Worm (Caenorhabditis elegans) whole organism, midembryonic: ENCODE results near the gene B0524.6.

Experiments
- T22C8.4 ChIP-seq: fragments of 200-800 bp; sonication (Bioruptor generic); IDR thresholded peaks from 2 replicates; pipeline ENCODE4 v1.3.6; 2022; ENCODE audit warnings: missing genetic modification characterization, missing compliant biosample characterization
- cog-1 ChIP-seq: sonication (generic microtip); optimal IDR thresholded peaks from 2 replicates; lab custom pipeline; 2016; ENCODE audit warnings: missing genetic modification characterization, missing compliant biosample characterization
- flt-1 ChIP-seq: fragments of 200-800 bp; sonication (Bioruptor generic); IDR thresholded peaks from 2 replicates; pipeline ENCODE4 v1.3.6; 2022; ENCODE audit warnings: missing genetic modification characterization, missing compliant biosample characterization
- klf-2 ChIP-seq: fragments of 200-800 bp; sonication (Bioruptor generic); conservative IDR thresholded peaks from 2 replicates; pipeline ENCODE4 v1.3.6; 2022; ENCODE audit warnings: missing genetic modification reagents, missing genetic modification characterization, missing compliant biosample characterization
- med-1 ChIP-seq: sonication (generic microtip); optimal IDR thresholded peaks from 2 replicates; lab custom pipeline; 2017; ENCODE audit warnings: missing genetic modification characterization, mild to moderate bottlenecking, missing compliant biosample characterization, antibody characterized with exemption, missing genetic modification reagents; ENCODE audit not compliant: insufficient read depth
- ref-1 ChIP-seq: fragments of 200-800 bp; sonication (Bioruptor generic); conservative IDR thresholded peaks from 2 replicates; pipeline ENCODE4 v1.3.6; 2022; ENCODE audit warnings: missing genetic modification reagents, missing genetic modification characterization, missing compliant biosample characterization
- tab-1 ChIP-seq: fragments of 200-800 bp; sonication (Bioruptor generic); IDR thresholded peaks from 2 replicates; pipeline ENCODE4 v1.3.6; 2022; ENCODE audit warnings: missing genetic modification characterization, missing compliant biosample characterization
- ztf-23 ChIP-seq: fragments of 200-800 bp; sonication (Bioruptor generic); IDR thresholded peaks from 2 replicates; pipeline ENCODE4 v1.3.6; 2022; ENCODE audit warnings: missing genetic modification reagents, missing genetic modification characterization, missing compliant biosample characterization
- ztf-29 ChIP-seq: fragments of 200-800 bp; sonication (Bioruptor generic); IDR thresholded peaks from 2 replicates; pipeline ENCODE4 v1.3.6; 2022; ENCODE audit warnings: missing genetic modification reagents, missing genetic modification characterization, missing compliant biosample characterization

Gene B0524.6

DNA sequence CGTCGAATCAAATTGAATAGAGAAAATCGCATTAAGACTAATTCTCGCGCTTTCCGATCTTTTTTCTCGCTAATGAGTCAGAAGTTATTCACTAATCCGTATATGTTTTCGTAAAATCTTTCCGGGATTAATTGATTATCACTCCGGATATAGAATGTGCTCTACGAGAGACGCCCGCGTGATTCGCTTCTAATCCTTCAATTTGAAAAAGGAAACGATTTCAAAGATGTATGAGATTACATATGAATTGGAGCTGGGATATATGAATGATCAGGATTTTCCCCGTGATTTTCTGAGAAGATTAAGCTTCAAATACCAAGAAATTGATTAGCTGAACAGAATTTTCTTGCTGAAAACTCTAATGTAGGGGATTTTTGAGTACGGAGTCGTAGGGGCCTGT lies 17.1 kb upstream of the B0524.6 start:
- no peak for TF ChIP-seq T22C8.4
- no peak for TF ChIP-seq ref-1
- no peak for TF ChIP-seq ztf-29 (GFP tag; lab: Robert Waterston, UW)
- TF ChIP-seq tab-1 (GFP tag; lab: Robert Waterston, UW): no peak
- TF ChIP-seq med-1 (GFP tag; lab: Kevin White, UChicago): no peak
- no peak for TF ChIP-seq flt-1
- TF ChIP-seq klf-2 (GFP tag; lab: Robert Waterston, UW): no peak
- TF ChIP-seq ztf-23 (GFP tag; lab: Robert Waterston, UW): no peak
- TF ChIP-seq cog-1 (tag; lab: Kevin White, UChicago): no peak

DNA sequence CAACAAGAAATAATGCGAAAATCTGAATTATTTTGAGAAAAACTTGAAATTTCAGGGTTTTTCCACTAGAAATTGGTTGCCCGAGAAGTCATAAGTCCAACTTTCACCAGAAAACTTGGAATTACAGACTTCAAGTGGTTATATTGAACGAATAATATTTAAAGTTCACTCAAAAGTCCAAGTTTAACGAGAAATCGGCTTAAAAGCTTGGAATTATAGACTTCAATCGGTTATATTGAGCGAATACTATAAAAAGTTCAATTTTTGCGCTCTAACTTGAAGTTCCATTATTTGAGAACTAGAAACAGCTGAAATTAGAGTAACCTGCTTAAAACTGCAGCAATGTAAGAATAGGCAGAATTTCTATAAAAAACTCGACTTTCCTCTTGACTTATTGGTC lies 16.6 kb upstream of the B0524.6 start:
- TF ChIP-seq klf-2 (GFP tag; lab: Robert Waterston, UW) (no peak), cog-1 (tag; lab: Kevin White, UChicago) (no peak), flt-1 (no peak), ztf-29 (GFP tag; lab: Robert Waterston, UW) (no peak), ztf-23 (GFP tag; lab: Robert Waterston, UW) (no peak), med-1 (GFP tag; lab: Kevin White, UChicago) (no peak), ref-1 (no peak), tab-1 (GFP tag; lab: Robert Waterston, UW) (no peak), T22C8.4 (no peak)

DNA sequence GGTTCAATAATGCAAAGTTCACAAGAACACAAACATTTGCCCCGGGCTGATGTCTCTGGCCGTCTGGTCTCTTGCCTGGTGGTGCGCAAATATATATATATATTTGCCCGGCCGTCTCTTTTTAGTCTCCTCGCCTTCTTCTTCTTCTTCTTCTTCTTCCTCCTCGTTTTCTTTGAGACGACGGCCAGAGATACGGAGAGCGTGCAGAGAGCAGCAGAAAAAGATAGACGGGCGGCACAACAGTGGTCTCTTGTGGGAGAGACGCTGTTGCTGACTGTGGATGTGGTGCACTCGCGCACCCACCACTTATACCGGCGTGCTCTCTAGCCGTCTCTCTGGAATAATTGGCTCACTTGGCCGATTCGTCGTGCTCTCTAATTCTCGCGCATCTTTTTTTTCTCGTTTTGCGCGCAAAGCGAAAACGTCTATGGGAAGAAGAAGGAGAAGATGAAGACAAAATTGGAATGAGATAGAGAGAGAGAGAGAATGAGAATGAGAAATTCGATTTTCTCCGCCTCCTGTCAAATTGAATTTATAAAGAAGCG lies 15.8 kb upstream of the B0524.6 start:
- TF ChIP-seq klf-2 (GFP tag; lab: Robert Waterston, UW) (no peak), cog-1 (tag; lab: Kevin White, UChicago) (peak; percentile 95), flt-1 (peak; percentile 63; the same call in 1 of the 2 replicates)

DNA sequence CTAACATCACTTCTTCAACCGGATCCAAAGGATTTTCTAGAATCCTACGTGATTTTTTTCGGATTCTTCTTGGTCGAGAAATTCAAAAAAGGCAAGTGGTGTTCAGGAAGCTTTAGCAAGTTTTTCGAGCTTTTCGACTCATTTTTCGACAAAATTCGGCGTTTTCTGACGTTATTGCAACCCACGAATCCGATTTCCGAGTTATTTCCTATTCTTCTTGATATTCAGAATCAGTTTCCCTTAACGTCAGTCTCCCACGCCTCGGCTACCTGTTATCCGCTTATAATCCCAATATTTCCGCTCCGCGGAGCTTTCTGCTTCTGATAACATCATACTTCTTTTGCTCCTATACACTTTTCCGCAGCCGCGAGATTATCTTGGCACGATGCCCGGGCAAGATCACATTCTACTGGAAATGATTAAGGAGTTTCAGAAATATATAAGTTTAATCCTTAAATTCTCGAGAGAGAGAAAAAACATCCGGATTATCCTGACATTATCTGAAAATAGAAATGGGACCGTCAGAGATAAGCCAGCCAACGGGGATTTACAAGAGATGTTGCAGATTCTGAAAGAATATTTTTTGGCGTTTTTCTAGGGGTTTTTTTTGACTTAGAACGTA lies 13.0 kb upstream of the B0524.6 start:
- TF ChIP-seq klf-2 (GFP tag; lab: Robert Waterston, UW) (no peak), ref-1 (no peak), T22C8.4 (no peak), ztf-29 (GFP tag; lab: Robert Waterston, UW) (no peak), cog-1 (tag; lab: Kevin White, UChicago) (no peak), ztf-23 (GFP tag; lab: Robert Waterston, UW) (no peak), med-1 (GFP tag; lab: Kevin White, UChicago) (no peak), flt-1 (no peak), tab-1 (GFP tag; lab: Robert Waterston, UW) (no peak)

DNA sequence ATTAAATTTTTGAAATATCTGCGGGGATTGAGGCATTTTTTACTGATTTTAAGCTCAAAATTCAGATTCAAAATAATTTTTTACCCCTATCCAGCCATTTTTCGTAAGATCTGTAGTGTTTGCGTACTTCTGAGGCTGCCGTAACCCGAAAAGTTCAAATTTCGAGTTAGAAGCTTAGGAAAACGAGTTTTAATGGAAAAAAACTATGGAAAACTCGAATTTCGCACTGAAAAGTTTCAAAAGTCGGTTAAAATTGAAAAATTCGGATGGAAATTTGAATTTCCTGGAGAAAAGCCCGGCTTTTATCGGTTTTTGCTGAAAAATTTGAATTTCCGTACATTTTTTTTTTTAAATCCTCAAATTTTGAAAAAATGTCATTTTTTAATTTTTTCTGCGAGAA lies 1.5 kb downstream of the B0524.6 start:
- TF ChIP-seq ztf-29 (GFP tag; lab: Robert Waterston, UW): no peak
- no peak for TF ChIP-seq med-1 (GFP tag; lab: Kevin White, UChicago)
- no peak for TF ChIP-seq klf-2 (GFP tag; lab: Robert Waterston, UW)
- no peak for TF ChIP-seq T22C8.4
- TF ChIP-seq flt-1: no peak
- no peak for TF ChIP-seq cog-1 (tag; lab: Kevin White, UChicago)
- no peak for TF ChIP-seq tab-1 (GFP tag; lab: Robert Waterston, UW)
- TF ChIP-seq ref-1: no peak
- TF ChIP-seq ztf-23 (GFP tag; lab: Robert Waterston, UW): no peak

- TF ChIP-seq tab-1 (GFP tag; lab: Robert Waterston, UW): no peak
- peak; percentile 62 for TF ChIP-seq T22C8.4
Measured at ce11 chrIII:1893851-1894250, 11.6 kb downstream of the B0524.6 start, which contains the start of the genes B0524.5 and B0524.2. B0524.5 (minus strand) TSS chrIII:1893890. B0524.2 (plus strand) TSS chrIII:1894057.

- TF ChIP-seq T22C8.4: peak; percentile 59
- TF ChIP-seq ref-1: no peak
Measured at ce11 chrIII:1893405-1893804, 12.0 kb downstream of the B0524.6 start.

DNA sequence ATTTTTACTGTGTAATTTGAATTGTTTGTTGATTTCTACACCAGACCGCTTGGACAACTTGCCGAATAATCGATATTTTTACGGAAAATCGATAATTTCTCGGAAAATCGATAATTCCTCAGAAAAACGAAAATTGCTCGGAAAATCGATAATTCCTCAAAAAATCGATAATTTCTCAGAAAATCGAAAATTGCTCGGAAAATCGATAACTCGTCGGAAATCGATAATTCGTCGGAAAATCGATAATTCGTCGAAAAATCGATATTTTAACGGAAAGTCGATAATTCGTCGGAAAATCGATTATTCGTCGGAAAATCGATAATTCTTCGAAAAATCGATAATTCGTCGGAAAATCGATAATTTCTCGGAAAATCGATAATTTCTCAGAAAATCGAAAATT lies 13.3 kb downstream of the B0524.6 start:
- TF ChIP-seq T22C8.4: peak; percentile 97

DNA sequence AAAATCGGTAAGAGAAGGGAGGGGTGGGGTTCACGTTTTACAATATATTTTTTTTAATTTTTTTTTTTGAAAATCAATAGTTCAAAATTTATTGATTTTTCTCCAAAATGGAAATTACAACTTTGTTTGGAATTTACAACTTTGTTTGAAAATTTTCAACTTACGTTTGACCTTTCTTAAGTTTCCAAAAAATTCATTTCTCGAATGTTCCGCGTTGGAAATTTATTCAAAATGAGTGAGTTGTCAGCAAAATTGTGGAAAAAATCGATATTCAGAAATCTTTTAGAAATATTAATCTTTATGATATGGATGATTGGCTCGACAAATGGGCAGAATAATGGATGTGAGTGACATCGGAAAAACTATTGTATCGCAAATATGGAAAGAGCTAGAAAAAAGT lies 18.1 kb downstream of the B0524.6 start, which contains the start of gene B0524.3:
Gene B0524.3 (plus strand): TSS at position 301 of the 400 bp plus-strand sequence.
- TF ChIP-seq klf-2 (GFP tag; lab: Robert Waterston, UW) (no peak), med-1 (GFP tag; lab: Kevin White, UChicago) (no peak), tab-1 (GFP tag; lab: Robert Waterston, UW) (no peak), cog-1 (tag; lab: Kevin White, UChicago) (no peak), ref-1 (no peak), T22C8.4 (no peak), ztf-23 (GFP tag; lab: Robert Waterston, UW) (no peak), ztf-29 (GFP tag; lab: Robert Waterston, UW) (no peak), flt-1 (no peak)

DNA sequence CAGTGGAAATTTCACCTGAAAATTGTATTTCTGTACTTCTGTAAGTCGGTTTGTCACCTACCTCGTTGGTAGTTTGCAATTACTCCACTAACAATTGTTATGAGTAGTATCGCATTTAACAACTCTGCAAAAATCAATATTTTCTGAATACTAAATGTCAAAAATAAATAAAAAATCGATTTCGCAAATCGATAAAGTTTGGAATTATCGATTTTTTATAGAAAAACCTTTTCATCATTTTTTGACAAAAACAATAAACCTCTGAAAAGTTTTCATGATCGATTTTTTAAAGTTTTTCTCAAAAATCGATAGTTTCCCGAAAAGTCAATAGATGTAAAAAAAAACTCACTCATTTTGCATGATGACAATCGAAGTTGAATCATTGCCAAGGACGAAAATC lies 18.5 kb downstream of the B0524.6 start:
- TF ChIP-seq T22C8.4 (peak; percentile 41; the same call in 1 of the 2 replicates), cog-1 (tag; lab: Kevin White, UChicago) (no peak), klf-2 (GFP tag; lab: Robert Waterston, UW) (no peak), ztf-29 (GFP tag; lab: Robert Waterston, UW) (no peak), tab-1 (GFP tag; lab: Robert Waterston, UW) (no peak)

DNA sequence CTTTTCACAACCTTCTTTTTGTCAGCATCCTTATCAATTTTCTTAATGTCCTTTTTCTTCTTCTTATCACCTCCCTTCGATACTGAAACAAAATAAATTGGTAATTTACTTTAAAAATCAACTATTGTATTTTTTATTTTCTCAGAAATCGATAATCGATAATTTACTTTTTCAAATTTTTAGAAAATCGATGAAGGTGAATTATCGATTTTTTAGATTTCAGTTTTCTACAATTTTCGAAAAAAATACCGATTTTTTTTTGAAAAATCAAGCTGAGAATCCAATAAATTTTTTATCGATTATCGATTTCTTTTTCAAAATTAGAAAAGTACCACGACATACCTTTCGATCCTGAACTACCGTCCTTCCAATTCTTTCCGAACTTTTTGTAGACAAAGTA lies 22.8 kb downstream of the B0524.6 start:
- TF ChIP-seq ztf-29 (GFP tag; lab: Robert Waterston, UW): no peak
- no peak for TF ChIP-seq tab-1 (GFP tag; lab: Robert Waterston, UW)
- TF ChIP-seq cog-1 (tag; lab: Kevin White, UChicago): no peak
- no peak for TF ChIP-seq ztf-23 (GFP tag; lab: Robert Waterston, UW)
- peak; percentile 59; the same call in 1 of the 2 replicates for TF ChIP-seq T22C8.4
